Fruit fly (Drosophila melanogaster) whole organism, prepupa: ENCODE results near the gene Cyt-b5-r.

ENCODE experiments used
- CG6792 ChIP-seq: fragments of 200-800 bp; sonication (Bioruptor generic); optimal IDR thresholded peaks from 3 replicates; lab custom pipeline; 2016; ENCODE audit warnings: missing biosample characterization, missing genetic modification characterization
- CG8319 ChIP-seq: fragments of 200-800 bp; sonication (Bioruptor generic); optimal IDR thresholded peaks from 3 replicates; lab custom pipeline; 2016; ENCODE audit warnings: missing biosample characterization, missing genetic modification characterization
- CG9139 ChIP-seq: fragments of 200-800 bp; sonication (Bioruptor generic); optimal IDR thresholded peaks from 3 replicates; lab custom pipeline; 2017; ENCODE audit warnings: missing biosample characterization, mild to moderate bottlenecking, missing genetic modification characterization
- Hr38 ChIP-seq: sonication (Bioruptor generic); optimal IDR thresholded peaks from 2 replicates; lab custom pipeline; 2016; ENCODE audit warnings: missing biosample characterization, missing genetic modification characterization
- Hr39 ChIP-seq: fragments of 200-800 bp; sonication (Bioruptor generic); optimal IDR thresholded peaks from 2 replicates; lab custom pipeline; 2016; ENCODE audit warnings: missing biosample characterization, missing genetic modification characterization
- Hr4 ChIP-seq: fragments of 200-800 bp; sonication (Bioruptor generic); optimal IDR thresholded peaks from 3 replicates; lab custom pipeline; 2016; ENCODE audit warnings: missing biosample characterization, missing genetic modification characterization
- Lpt ChIP-seq: fragments of 200-800 bp; sonication (Bioruptor generic); optimal IDR thresholded peaks from 3 replicates; lab custom pipeline; 2016; ENCODE audit warnings: missing biosample characterization, missing genetic modification characterization
- dsx ChIP-seq: fragments of 200-800 bp; optimal IDR thresholded peaks from 3 replicates; lab custom pipeline; 2019; ENCODE audit warnings: missing biosample characterization, mild to moderate bottlenecking, missing genetic modification characterization, moderate library complexity; ENCODE audit not compliant: poor library complexity, severe bottlenecking
- net ChIP-seq: fragments of 200-800 bp; sonication (Bioruptor generic); optimal IDR thresholded peaks from 3 replicates; lab custom pipeline; 2016; ENCODE audit warnings: missing biosample characterization, missing genetic modification characterization

dm6 chr2L:16816750-16817087, 26.2 kb upstream of the Cyt-b5-r start:
- TF ChIP-seq CG9139 (GFP tag; lab: Kevin White, UChicago), result no peak
- no peak for TF ChIP-seq Hr38
- no peak for TF ChIP-seq Hr39
- no peak for TF ChIP-seq net (GFP tag; lab: Kevin White, UChicago)
- TF ChIP-seq dsx (GFP tag; lab: Kevin White, UChicago), result no peak
- no peak for TF ChIP-seq CG8319
- no peak for TF ChIP-seq Lpt (GFP tag; lab: Kevin White, UChicago)
- TF ChIP-seq Hr4 (GFP tag; lab: Kevin White, UChicago), result no peak
- no peak for TF ChIP-seq CG6792
